Worm (Caenorhabditis elegans) whole organism, young adult: ENCODE data around the gene AC7.3.
A peak's percentile ranks its signal among the peaks of the same experiment; 100 is the strongest.

ENCODE experiments used
- B0019.2 ChIP-seq: fragments of 200-800 bp; sonication (Bioruptor generic); conservative IDR thresholded peaks from 2 replicates; pipeline ENCODE4 v1.3.6; 2022; ENCODE audit warnings: missing genetic modification reagents, missing genetic modification characterization, missing compliant biosample characterization
- B0336.3 ChIP-seq: fragments of 200-800 bp; sonication (Bioruptor generic); IDR thresholded peaks from 2 replicates; pipeline ENCODE4 v1.3.6; 2022; ENCODE audit warnings: missing genetic modification characterization, missing compliant biosample characterization
- C17E4.6 ChIP-seq: fragments of 200-800 bp; sonication (Bioruptor generic); IDR thresholded peaks from 2 replicates; pipeline ENCODE4 v1.3.6; 2022; ENCODE audit warnings: missing genetic modification reagents, missing genetic modification characterization, missing compliant biosample characterization
- D2030.7 ChIP-seq: fragments of 200-800 bp; sonication (Bioruptor generic); IDR thresholded peaks from 2 replicates; pipeline ENCODE4 v1.3.6; 2022; ENCODE audit warnings: missing genetic modification reagents, missing genetic modification characterization, missing compliant biosample characterization
- F10E7.11 ChIP-seq: sonication (generic microtip); optimal IDR thresholded peaks from 2 replicates; lab custom pipeline; 2017; ENCODE audit warnings: mild to moderate bottlenecking, missing genetic modification characterization, moderate library complexity, missing compliant biosample characterization
- F23B12.7 ChIP-seq: sonication (generic microtip); optimal IDR thresholded peaks from 2 replicates; lab custom pipeline; 2017; ENCODE audit warnings: missing genetic modification characterization, mild to moderate bottlenecking, missing compliant biosample characterization, antibody characterized with exemption, moderate library complexity; ENCODE audit not compliant: insufficient read depth
- F39B2.1 ChIP-seq: fragments of 200-800 bp; sonication (Bioruptor generic); IDR thresholded peaks from 2 replicates; pipeline ENCODE4 v1.3.6; 2022; ENCODE audit warnings: missing genetic modification reagents, missing genetic modification characterization, missing compliant biosample characterization
- K12H6.12 ChIP-seq: fragments of 200-800 bp; sonication (Bioruptor generic); optimal IDR thresholded peaks from 2 replicates; lab custom pipeline; 2018; ENCODE audit warnings: mild to moderate bottlenecking, missing genetic modification characterization, missing compliant biosample characterization
- T07F8.4 ChIP-seq: sonication (generic microtip); optimal IDR thresholded peaks from 2 replicates; lab custom pipeline; 2016; ENCODE audit warnings: mild to moderate bottlenecking, missing genetic modification characterization, moderate library complexity, missing compliant biosample characterization
- Y53F4B.3 ChIP-seq: fragments of 200-800 bp; sonication (Bioruptor generic); IDR thresholded peaks from 2 replicates; pipeline ENCODE4 v1.3.6; 2022; ENCODE audit warnings: missing genetic modification reagents, missing genetic modification characterization, missing compliant biosample characterization
- Y95B8A.8 ChIP-seq: fragments of 200-800 bp; sonication (Bioruptor generic); IDR thresholded peaks from 2 replicates; pipeline ENCODE4 v1.3.6; 2022; ENCODE audit warnings: missing genetic modification reagents, missing genetic modification characterization, missing compliant biosample characterization
- attf-6 ChIP-seq: fragments of 200-800 bp; sonication (Bioruptor generic); IDR thresholded peaks from 2 replicates; pipeline ENCODE4 v1.3.6; 2022; ENCODE audit warnings: missing genetic modification reagents, missing genetic modification characterization, missing compliant biosample characterization
- bed-2 ChIP-seq: fragments of 200-800 bp; sonication (Bioruptor generic); IDR thresholded peaks from 2 replicates; pipeline ENCODE4 v1.3.6; 2022; ENCODE audit warnings: missing genetic modification reagents, missing genetic modification characterization, missing compliant biosample characterization
- cebp-1 ChIP-seq, 2 experiments: fragments of 200-800 bp in 1 of 2; sonication (Bioruptor generic) in 1 of 2; sonication (generic microtip) in 1 of 2; IDR thresholded peaks in 1 of 2; optimal IDR thresholded peaks in 1 of 2; 2 replicates each; pipeline versions ENCODE4 v1.3.6 to Lab custom; 2017 to 2022; ENCODE audit warnings: missing compliant biosample characterization in 2 of 2, missing genetic modification characterization in 2 of 2, mild to moderate bottlenecking in 1 of 2, missing genetic modification reagents in 1 of 2, moderate library complexity in 1 of 2
- ceh-100 ChIP-seq: fragments of 200-800 bp; sonication (Bioruptor generic); IDR thresholded peaks from 2 replicates; pipeline ENCODE4 v1.3.6; 2022; ENCODE audit warnings: missing genetic modification reagents, missing genetic modification characterization, missing compliant biosample characterization
- ceh-40 ChIP-seq: fragments of 200-800 bp; sonication (Bioruptor generic); IDR thresholded peaks from 2 replicates; pipeline ENCODE4 v1.3.6; 2022; ENCODE audit warnings: missing genetic modification characterization, missing compliant biosample characterization
- efl-1 ChIP-seq: fragments of 150-350 bp; optimal IDR thresholded peaks from 2 replicates; lab custom pipeline; 2014; ENCODE audit warnings: missing biosample characterization, missing genetic modification reagents, missing genetic modification characterization
- gei-17 ChIP-seq: fragments of 200-800 bp; sonication (Bioruptor generic); optimal IDR thresholded peaks from 2 replicates; lab custom pipeline; 2018; ENCODE audit warnings: mild to moderate bottlenecking, missing genetic modification characterization, missing compliant biosample characterization
- hmg-1.2 ChIP-seq: fragments of 200-800 bp; sonication (Bioruptor generic); IDR thresholded peaks from 2 replicates; pipeline ENCODE4 v1.3.6; 2022; ENCODE audit warnings: missing genetic modification reagents, missing genetic modification characterization, missing compliant biosample characterization
- lin-35 ChIP-seq, 3 experiments: fragments of 150-350 bp in 2 of 3; sonication (generic microtip) in 1 of 3; optimal IDR thresholded peaks; 2 replicates each; lab custom pipeline; 2014 to 2018; ENCODE audit warnings: missing biosample characterization in 3 of 3, missing genetic modification characterization in 3 of 3, missing genetic modification reagents in 3 of 3
- mcd-1 ChIP-seq: fragments of 200-800 bp; sonication (Bioruptor generic); IDR thresholded peaks from 2 replicates; pipeline ENCODE4 v1.3.6; 2022; ENCODE audit warnings: missing genetic modification reagents, missing genetic modification characterization, missing compliant biosample characterization
- nhr-120 ChIP-seq: fragments of 200-800 bp; sonication (Bioruptor generic); IDR thresholded peaks from 2 replicates; pipeline ENCODE4 v1.3.6; 2022; ENCODE audit warnings: missing genetic modification characterization, missing compliant biosample characterization
- nhr-27 ChIP-seq: fragments of 200-800 bp; sonication (Bioruptor generic); optimal IDR thresholded peaks from 2 replicates; lab custom pipeline; 2018; ENCODE audit warnings: mild to moderate bottlenecking, missing genetic modification characterization, moderate library complexity, missing compliant biosample characterization
- nhr-80 ChIP-seq: sonication (generic microtip); optimal IDR thresholded peaks from 2 replicates; lab custom pipeline; 2016; ENCODE audit warnings: missing genetic modification characterization, missing compliant biosample characterization
- nhr-90 ChIP-seq: sonication (generic microtip); optimal IDR thresholded peaks from 2 replicates; lab custom pipeline; 2016; ENCODE audit warnings: missing genotype, mild to moderate bottlenecking, missing genetic modification characterization, missing compliant biosample characterization
- rcor-1 ChIP-seq: fragments of 200-800 bp; sonication (Bioruptor generic); IDR thresholded peaks from 2 replicates; pipeline ENCODE4 v1.3.6; 2022; ENCODE audit warnings: missing genetic modification reagents, missing genetic modification characterization, missing compliant biosample characterization
- rec-8 ChIP-seq, 2 experiments: sonication (generic microtip); optimal IDR thresholded peaks; 2 replicates each; lab custom pipeline; 2016; ENCODE audit warnings: mild to moderate bottlenecking in 2 of 2, missing genetic modification characterization in 2 of 2, missing genetic modification reagents in 2 of 2, missing genotype in 2 of 2, missing biosample characterization in 1 of 2, missing compliant biosample characterization in 1 of 2, moderate library complexity in 1 of 2
- sea-2 ChIP-seq: fragments of 200-800 bp; sonication (Bioruptor generic); IDR thresholded peaks from 2 replicates; pipeline ENCODE4 v1.3.6; 2022; ENCODE audit warnings: missing genetic modification characterization, missing compliant biosample characterization
- snpc-1.3 ChIP-seq: sonication (generic microtip); optimal IDR thresholded peaks from 2 replicates; lab custom pipeline; 2017; ENCODE audit warnings: missing genetic modification characterization, mild to moderate bottlenecking, missing compliant biosample characterization, antibody characterized with exemption, moderate library complexity, missing genotype, missing genetic modification reagents; ENCODE audit not compliant: insufficient read depth
- snpc-4 ChIP-seq, 5 experiments: fragments of 150-350 bp in 1 of 5; sonication (generic microtip) in 4 of 5; optimal IDR thresholded peaks; 2 replicates each; lab custom pipeline; 2014 to 2018; ENCODE audit warnings: missing genetic modification characterization in 5 of 5, missing biosample characterization in 3 of 5, antibody characterized with exemption in 2 of 5, mild to moderate bottlenecking in 2 of 5, missing compliant biosample characterization in 2 of 5, missing genotype in 2 of 5, moderate library complexity in 2 of 5, missing genetic modification reagents in 1 of 5
- unc-62 ChIP-seq: fragments of 150-350 bp; optimal IDR thresholded peaks from 2 replicates; lab custom pipeline; 2014; ENCODE audit warnings: missing biosample characterization, missing genetic modification reagents, missing genetic modification characterization
- zfh-2 ChIP-seq: fragments of 200-800 bp; sonication (Bioruptor generic); conservative IDR thresholded peaks from 2 replicates; pipeline ENCODE4 v1.3.6; 2022; ENCODE audit warnings: missing genetic modification reagents, missing genetic modification characterization, missing compliant biosample characterization

AC7.3 gene

ce11 chrIV:5078846-5079245 lies 32.8 kb upstream of the AC7.3 start:
- TF ChIP-seq hmg-1.2 (GFP tag; lab: Robert Waterston, UW) (peak; percentile 23; the same call in 1 of the 2 replicates), T07F8.4 (tag; lab: Kevin White, UChicago) (no peak)

- TF ChIP-seq B0019.2 (no peak), cebp-1 (GFP tag; IDR thresholded peaks at IDR 0.05; lab: Robert Waterston, UW) (no peak), cebp-1 (tag; optimal IDR thresholded peaks at IDR 0.05; lab: Kevin White, UChicago) (no peak), ceh-40 (no peak), K12H6.12 (tag; lab: Kevin White, UChicago) (no peak), zfh-2 (GFP tag; lab: Robert Waterston, UW) (peak; percentile 39; the same call in 1 of the 2 replicates), hmg-1.2 (GFP tag; lab: Robert Waterston, UW) (peak; percentile 75)
These were observed 30.5 kb upstream of the AC7.3 start for ce11 chrIV:5081122-5081521.

- TF ChIP-seq B0336.3 (GFP tag; lab: Robert Waterston, UW): peak; percentile 28; the same call in 1 of the 2 replicates
- TF ChIP-seq lin-35 (GFP tag; optimal IDR thresholded peaks at IDR 0.05; lab: Kevin White, UChicago): peak in 1 of 3 experiments; percentile 16
- TF ChIP-seq unc-62: peak; percentile 80
- no peak for TF ChIP-seq C17E4.6 (GFP tag; lab: Robert Waterston, UW)
- peak; percentile 9 for TF ChIP-seq F23B12.7
- TF ChIP-seq sea-2: no peak
- TF ChIP-seq Y53F4B.3 (GFP tag; lab: Robert Waterston, UW): no peak
- TF ChIP-seq nhr-80: peak; percentile 83
- no peak for TF ChIP-seq cebp-1 (GFP tag; IDR thresholded peaks at IDR 0.05; lab: Robert Waterston, UW)
- peak; percentile 43 for TF ChIP-seq cebp-1 (tag; optimal IDR thresholded peaks at IDR 0.05; lab: Kevin White, UChicago)
- TF ChIP-seq gei-17: peak; percentile 14
These were observed 28.6 kb upstream of the AC7.3 start, which contains the start of gene pygo-1 for ce11 chrIV:5082900-5083530. TSS of gene pygo-1 (plus strand) at chrIV:5083303.

DNA sequence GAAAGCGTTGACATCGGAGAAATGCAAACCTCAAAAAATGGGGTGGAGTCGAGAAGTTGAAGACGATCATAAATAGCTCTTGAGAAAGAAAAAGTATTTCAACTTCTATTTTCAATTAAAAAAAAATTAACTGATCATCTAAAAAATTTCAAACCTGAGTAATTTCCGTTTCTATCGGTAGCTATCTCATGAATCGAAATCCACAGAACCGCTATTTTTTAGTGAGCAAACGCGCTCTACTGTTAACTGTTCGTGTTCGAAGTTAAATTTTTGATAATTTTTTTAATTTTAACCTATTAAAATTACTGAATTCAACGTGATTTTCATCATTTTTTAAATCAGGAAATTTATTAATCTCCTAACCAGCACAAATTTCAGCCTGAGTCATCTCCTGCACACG lies 27.8 kb upstream of the AC7.3 start:
- no peak for TF ChIP-seq nhr-120 (GFP tag; lab: Robert Waterston, UW)
- TF ChIP-seq mcd-1 (GFP tag; lab: Robert Waterston, UW): peak; percentile 30; the same call in 1 of the 2 replicates
- no peak for TF ChIP-seq nhr-27 (tag; lab: Kevin White, UChicago)
- no peak for TF ChIP-seq snpc-1.3
- TF ChIP-seq bed-2 (GFP tag; lab: Robert Waterston, UW): no peak
- 0 out of 2 replicates have a peak, but pooled peaks have one; percentile 9 for TF ChIP-seq D2030.7 (GFP tag; lab: Robert Waterston, UW)
- peak; percentile 5 for TF ChIP-seq efl-1 (GFP tag; lab: Kevin White, UChicago)
- no peak for TF ChIP-seq lin-35 (GFP tag; optimal IDR thresholded peaks at IDR 0.05; lab: Kevin White, UChicago)
- TF ChIP-seq rcor-1: no peak
- no peak for TF ChIP-seq rec-8 (tag; optimal IDR thresholded peaks at IDR 0.05; lab: Kevin White, UChicago)
- TF ChIP-seq attf-6: no peak
- no peak for TF ChIP-seq zfh-2 (GFP tag; lab: Robert Waterston, UW)
- TF ChIP-seq F10E7.11 (tag; lab: Kevin White, UChicago): no peak
- TF ChIP-seq Y95B8A.8 (GFP tag; lab: Robert Waterston, UW): no peak
- no peak for TF ChIP-seq F39B2.1 (GFP tag; lab: Robert Waterston, UW)
- TF ChIP-seq snpc-4 (GFP tag; optimal IDR thresholded peaks at IDR 0.05; lab: Kevin White, UChicago): peak; percentile 18
- peak in 3 of 4 experiments; percentile 32 to 78 (median 62) for TF ChIP-seq snpc-4 (tag; optimal IDR thresholded peaks at IDR 0.05; lab: Kevin White, UChicago)
- peak; percentile 75 for TF ChIP-seq ceh-100 (GFP tag; lab: Robert Waterston, UW)
- TF ChIP-seq nhr-90 (tag; lab: Kevin White, UChicago): no peak
- TF ChIP-seq, all 124 proteins: peak for 5
